Worm (Caenorhabditis elegans): ENCODE measurements around the gene valv-1.

The valv-1 gene

ce11 chrIV:7404934-7405632, 40.1 kb downstream of the valv-1 start, which contains the start of the genes C48A7.16 and egl-19:
Gene C48A7.16, plus strand, starts transcription at chrIV:7405477.
Gene egl-19, plus strand, starts transcription at chrIV:7405582.
- TF ChIP-seq lin-32 (GFP tag; optimal IDR thresholded peaks at IDR 0.05), result no peak
- no peak for TF ChIP-seq bed-3 (GFP tag; optimal IDR thresholded peaks at IDR 0.05)
- no peak for TF ChIP-seq cnd-1 (tag; optimal IDR thresholded peaks at IDR 0.05)
- no peak for TF ChIP-seq sem-2 (GFP tag; optimal IDR thresholded peaks at IDR 0.05)
- TF ChIP-seq zip-8 (tag; optimal IDR thresholded peaks at IDR 0.05), result no peak
- TF ChIP-seq elt-1 (tag; optimal IDR thresholded peaks at IDR 0.05; ENCODE audit: borderline replicate concordance, insufficient read depth), result no peak
- no peak for TF ChIP-seq unc-62 (GFP tag; optimal IDR thresholded peaks at IDR 0.05)
- no peak for TF ChIP-seq ceh-83 (GFP tag; optimal IDR thresholded peaks at IDR 0.05)
- no peak for TF ChIP-seq flh-1 (GFP tag; optimal IDR thresholded peaks at IDR 0.05)
- TF ChIP-seq mep-1 (tag; optimal IDR thresholded peaks at IDR 0.05), result no peak
- TF ChIP-seq mls-2 (tag; optimal IDR thresholded peaks at IDR 0.05), result no peak

DNA sequence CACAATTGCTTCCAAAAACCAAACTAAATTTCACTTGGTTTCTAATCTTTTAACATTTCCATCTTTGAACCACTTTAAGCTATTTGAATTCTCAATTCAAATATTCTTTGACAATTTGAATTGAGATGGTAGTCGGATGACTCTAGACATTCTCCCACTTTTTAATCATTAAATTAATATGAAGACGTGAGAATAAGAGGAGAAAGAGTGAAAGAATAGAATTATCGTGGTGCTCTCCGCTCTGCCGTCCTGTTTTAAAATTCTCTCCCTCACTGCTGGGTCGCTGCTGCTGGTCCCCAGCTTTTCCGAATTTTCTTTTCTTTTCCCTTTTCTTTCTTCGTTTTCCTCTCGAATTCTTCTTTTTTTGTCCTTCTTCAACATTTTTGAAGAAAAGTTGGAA, 41.7 kb downstream of the valv-1 start:
- TF ChIP-seq M03D4.4 (tag; optimal IDR thresholded peaks at IDR 0.05) (no peak), ces-1 (GFP tag; optimal IDR thresholded peaks at IDR 0.05) (peak; percentile 74), unc-62 (GFP tag; optimal IDR thresholded peaks at IDR 0.05) (no peak), cnd-1 (tag; optimal IDR thresholded peaks at IDR 0.05) (no peak), lin-32 (GFP tag; optimal IDR thresholded peaks at IDR 0.05) (no peak)

DNA sequence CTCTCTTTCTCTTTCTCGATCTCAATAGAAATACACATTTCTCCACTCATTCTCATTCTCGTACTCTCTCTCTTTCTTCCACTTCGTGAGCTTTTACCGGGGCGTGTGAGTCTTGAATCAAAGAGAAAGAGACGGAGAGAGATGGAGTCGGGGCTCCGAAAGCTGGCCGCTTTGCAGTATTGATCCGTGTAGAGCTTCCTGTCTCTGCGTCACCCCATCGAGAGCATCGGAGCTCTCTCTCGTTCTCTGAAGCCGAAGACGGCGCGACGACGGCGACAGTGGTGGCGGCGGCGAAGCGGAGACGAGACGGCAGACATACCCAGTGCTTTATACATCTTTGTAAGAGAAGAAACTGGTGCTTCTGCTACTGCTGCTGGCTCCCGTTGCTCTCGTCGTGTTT, 43.1 kb downstream of the valv-1 start:
- peak; percentile 24 for TF ChIP-seq nhr-237 (tag; optimal IDR thresholded peaks at IDR 0.05)
- no peak for TF ChIP-seq snpc-4 (tag; optimal IDR thresholded peaks at IDR 0.05)
- TF ChIP-seq bed-3 (GFP tag; optimal IDR thresholded peaks at IDR 0.05), result no peak
- TF ChIP-seq sem-2 (GFP tag; optimal IDR thresholded peaks at IDR 0.05), result no peak
- peak; percentile 19 for TF ChIP-seq lsy-2 (tag; optimal IDR thresholded peaks at IDR 0.05)
- TF ChIP-seq drap-1 (GFP tag; optimal IDR thresholded peaks at IDR 0.05), result no peak
- no peak for TF ChIP-seq blmp-1 (tag; optimal IDR thresholded peaks at IDR 0.05)
- TF ChIP-seq unc-120 (tag; optimal IDR thresholded peaks at IDR 0.05; ENCODE audit: poor library complexity, severe bottlenecking), result peak; percentile 90
- TF ChIP-seq cnd-1 (tag; optimal IDR thresholded peaks at IDR 0.05), result no peak
- no peak for TF ChIP-seq elt-1 (tag; optimal IDR thresholded peaks at IDR 0.05; ENCODE audit: borderline replicate concordance, insufficient read depth)
- no peak for TF ChIP-seq ceh-39 (tag; optimal IDR thresholded peaks at IDR 0.05)
- TF ChIP-seq flh-1 (GFP tag; optimal IDR thresholded peaks at IDR 0.05), result no peak
- peak; percentile 71 for TF ChIP-seq ces-1 (GFP tag; optimal IDR thresholded peaks at IDR 0.05)
- no peak for TF ChIP-seq nhr-28 (tag; optimal IDR thresholded peaks at IDR 0.05)
- TF ChIP-seq sptf-1 (tag; optimal IDR thresholded peaks at IDR 0.05), result peak; percentile 25
- TF ChIP-seq unc-39 (tag; optimal IDR thresholded peaks at IDR 0.05), result no peak
- no peak for TF ChIP-seq hlh-1 (tag; optimal IDR thresholded peaks at IDR 0.05)
- TF ChIP-seq pha-4 (tag; optimal IDR thresholded peaks at IDR 0.05), result no peak
- TF ChIP-seq mab-5 (tag; optimal IDR thresholded peaks at IDR 0.05), result no peak
- TF ChIP-seq mep-1 (tag; optimal IDR thresholded peaks at IDR 0.05), result peak; percentile 45
- TF ChIP-seq lin-32 (GFP tag; optimal IDR thresholded peaks at IDR 0.05), result no peak
- no peak for TF ChIP-seq tbx-8 (GFP tag; optimal IDR thresholded peaks at IDR 0.05)
- TF ChIP-seq nhr-2 (tag; optimal IDR thresholded peaks at IDR 0.05), result no peak
- TF ChIP-seq mls-2 (tag; optimal IDR thresholded peaks at IDR 0.05), result peak; percentile 65
- TF ChIP-seq ham-2 (GFP tag; optimal IDR thresholded peaks at IDR 0.05), result no peak
- TF ChIP-seq unc-62 (GFP tag; optimal IDR thresholded peaks at IDR 0.05), result no peak
- TF ChIP-seq M03D4.4 (tag; optimal IDR thresholded peaks at IDR 0.05), result no peak
- TF ChIP-seq lin-13 (tag; optimal IDR thresholded peaks at IDR 0.05), result no peak

DNA sequence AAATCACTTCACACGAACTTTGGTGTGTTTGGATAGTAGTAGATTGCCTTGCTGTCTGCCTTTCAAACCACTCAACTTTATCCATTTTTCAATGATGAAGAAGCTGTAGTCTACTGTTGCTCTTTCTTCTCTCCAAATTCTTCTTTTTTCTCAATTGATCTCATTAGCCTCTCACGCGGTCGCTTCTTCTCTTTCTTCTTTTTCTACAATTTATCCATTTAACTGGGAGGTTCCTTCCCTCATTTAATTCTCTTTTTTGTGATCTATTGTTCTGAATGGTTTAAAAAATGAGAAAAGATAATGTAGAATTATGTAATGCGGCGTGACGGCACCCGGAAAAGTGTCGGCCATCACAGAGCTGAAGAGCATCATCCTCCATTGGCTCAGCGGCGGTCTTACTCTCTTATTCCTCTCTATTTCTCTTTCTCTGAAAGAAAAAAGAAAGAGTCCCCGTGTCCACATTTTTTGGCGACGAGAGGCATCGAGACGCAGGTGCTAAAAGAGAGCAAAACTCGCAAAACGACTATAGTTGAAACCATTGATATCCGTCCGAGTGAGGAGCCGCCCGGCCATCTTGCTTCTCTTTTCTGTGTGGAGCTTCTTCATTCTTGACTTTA, 44.5 kb downstream of the valv-1 start:
- no peak for TF ChIP-seq unc-62 (GFP tag; optimal IDR thresholded peaks at IDR 0.05)
- TF ChIP-seq unc-120 (tag; optimal IDR thresholded peaks at IDR 0.05; ENCODE audit: poor library complexity, severe bottlenecking), result peak; percentile 52
- TF ChIP-seq unc-39 (tag; optimal IDR thresholded peaks at IDR 0.05), result no peak
- TF ChIP-seq ces-1 (GFP tag; optimal IDR thresholded peaks at IDR 0.05), result peak; percentile 81
- TF ChIP-seq cnd-1 (tag; optimal IDR thresholded peaks at IDR 0.05), result no peak
- peak; percentile 41 for TF ChIP-seq mls-2 (tag; optimal IDR thresholded peaks at IDR 0.05)
- TF ChIP-seq zip-8 (tag; optimal IDR thresholded peaks at IDR 0.05), result no peak

Data from whole organism, mixed stage, embryonic.